Worm (Caenorhabditis elegans) whole organism, mixed stage, embryonic: Measurements from ENCODE around the gene hlh-4.

Source experiments
- M03D4.4 ChIP-seq: sonication (generic microtip); optimal IDR thresholded peaks from 2 replicates; lab custom pipeline; 2017; ENCODE audit warnings: mild to moderate bottlenecking, missing genetic modification characterization, missing compliant biosample characterization
- ceh-43 ChIP-seq: fragments of 200-800 bp; sonication (Bioruptor generic); optimal IDR thresholded peaks from 2 replicates; lab custom pipeline; 2018; ENCODE audit warnings: mild to moderate bottlenecking, missing genetic modification characterization, moderate library complexity, missing compliant biosample characterization
- ces-1 ChIP-seq: fragments of 150-350 bp; optimal IDR thresholded peaks from 2 replicates; lab custom pipeline; 2014; ENCODE audit warnings: missing biosample characterization, missing genetic modification reagents, missing genetic modification characterization
- cnd-1 ChIP-seq: fragments of 200-800 bp; sonication (Bioruptor generic); optimal IDR thresholded peaks from 2 replicates; lab custom pipeline; 2018; ENCODE audit warnings: mild to moderate bottlenecking, missing genetic modification characterization, missing compliant biosample characterization
- drap-1 ChIP-seq: fragments of 200-800 bp; sonication (Bioruptor generic); optimal IDR thresholded peaks from 3 replicates; lab custom pipeline; 2018; ENCODE audit warnings: mild to moderate bottlenecking, missing genetic modification characterization, missing compliant biosample characterization
- elt-1 ChIP-seq: sonication (generic microtip); optimal IDR thresholded peaks from 2 replicates; lab custom pipeline; 2017; ENCODE audit warnings: missing genetic modification characterization, mild to moderate bottlenecking, missing compliant biosample characterization, antibody characterized with exemption, moderate library complexity, borderline replicate concordance; ENCODE audit not compliant: insufficient read depth
- elt-3 ChIP-seq: fragments of 150-350 bp; optimal IDR thresholded peaks from 2 replicates; lab custom pipeline; 2014; ENCODE audit warnings: missing biosample characterization, missing genetic modification characterization
- flh-1 ChIP-seq: fragments of 200-800 bp; sonication (Bioruptor generic); optimal IDR thresholded peaks from 2 replicates; lab custom pipeline; 2018; ENCODE audit warnings: mild to moderate bottlenecking, missing genetic modification characterization, moderate library complexity, missing compliant biosample characterization
- ham-2 ChIP-seq: fragments of 200-800 bp; sonication (Bioruptor generic); optimal IDR thresholded peaks from 2 replicates; lab custom pipeline; 2018; ENCODE audit warnings: mild to moderate bottlenecking, missing genetic modification characterization, missing compliant biosample characterization
- lin-13 ChIP-seq: fragments of 150-350 bp; optimal IDR thresholded peaks from 2 replicates; lab custom pipeline; 2014; ENCODE audit warnings: missing biosample characterization, missing genetic modification characterization
- lsy-2 ChIP-seq: fragments of 150-350 bp; optimal IDR thresholded peaks from 2 replicates; lab custom pipeline; 2014; ENCODE audit warnings: missing biosample characterization, missing genetic modification characterization
- mab-5 ChIP-seq: fragments of 150-350 bp; optimal IDR thresholded peaks from 2 replicates; lab custom pipeline; 2014; ENCODE audit warnings: missing biosample characterization, missing genetic modification characterization
- mep-1 ChIP-seq: fragments of 150-350 bp; optimal IDR thresholded peaks from 2 replicates; lab custom pipeline; 2017; ENCODE audit warnings: missing biosample characterization, missing genetic modification reagents, missing genetic modification characterization, inconsistent platforms
- mls-2 ChIP-seq: sonication (generic microtip); optimal IDR thresholded peaks from 2 replicates; lab custom pipeline; 2016; ENCODE audit warnings: mild to moderate bottlenecking, missing genetic modification characterization, moderate library complexity, missing compliant biosample characterization
- nhr-12 ChIP-seq: fragments of 150-350 bp; optimal IDR thresholded peaks from 2 replicates; lab custom pipeline; 2014; ENCODE audit warnings: missing biosample characterization, missing genetic modification characterization
- nhr-2 ChIP-seq: fragments of 150-350 bp; optimal IDR thresholded peaks from 2 replicates; lab custom pipeline; 2014; ENCODE audit warnings: missing biosample characterization, missing genetic modification characterization
- nhr-237 ChIP-seq: fragments of 150-350 bp; optimal IDR thresholded peaks from 2 replicates; lab custom pipeline; 2014; ENCODE audit warnings: missing biosample characterization, missing genetic modification characterization
- nhr-28 ChIP-seq: fragments of 150-350 bp; optimal IDR thresholded peaks from 2 replicates; lab custom pipeline; 2014; ENCODE audit warnings: missing biosample characterization, missing genetic modification characterization
- nhr-76 ChIP-seq: sonication (generic microtip); optimal IDR thresholded peaks from 2 replicates; lab custom pipeline; 2017; ENCODE audit warnings: missing biosample characterization, missing genetic modification characterization
- pha-4 ChIP-seq: fragments of 150-350 bp; optimal IDR thresholded peaks from 2 replicates; lab custom pipeline; 2018; ENCODE audit warnings: missing biosample characterization, missing genetic modification reagents, missing genetic modification characterization
- sem-2 ChIP-seq: fragments of 200-800 bp; sonication (Bioruptor generic); optimal IDR thresholded peaks from 2 replicates; lab custom pipeline; 2018; ENCODE audit warnings: mild to moderate bottlenecking, missing genetic modification characterization, missing compliant biosample characterization
- snpc-4 ChIP-seq: fragments of 150-350 bp; optimal IDR thresholded peaks from 2 replicates; lab custom pipeline; 2014; ENCODE audit warnings: missing biosample characterization, missing genetic modification characterization
- sptf-1 ChIP-seq: sonication (generic microtip); optimal IDR thresholded peaks from 2 replicates; lab custom pipeline; 2017; ENCODE audit warnings: mild to moderate bottlenecking, missing genetic modification characterization, moderate library complexity, missing compliant biosample characterization
- tbx-8 ChIP-seq: fragments of 200-800 bp; sonication (Bioruptor generic); optimal IDR thresholded peaks from 2 replicates; lab custom pipeline; 2018; ENCODE audit warnings: mild to moderate bottlenecking, missing genetic modification characterization, moderate library complexity, missing compliant biosample characterization
- unc-120 ChIP-seq: sonication (generic microtip); optimal IDR thresholded peaks from 2 replicates; lab custom pipeline; 2017; ENCODE audit warnings: missing genetic modification characterization, missing compliant biosample characterization; ENCODE audit not compliant: poor library complexity, severe bottlenecking
- unc-39 ChIP-seq: fragments of 150-350 bp; optimal IDR thresholded peaks from 2 replicates; lab custom pipeline; 2014; ENCODE audit warnings: missing biosample characterization, missing genetic modification characterization
- unc-62 ChIP-seq: fragments of 150-350 bp; optimal IDR thresholded peaks from 2 replicates; lab custom pipeline; 2014; ENCODE audit warnings: missing biosample characterization, missing genetic modification reagents, missing genetic modification characterization
- zip-8 ChIP-seq: fragments of 150-350 bp; optimal IDR thresholded peaks from 2 replicates; lab custom pipeline; 2014; ENCODE audit warnings: missing biosample characterization, missing genetic modification characterization
- ztf-11 ChIP-seq: fragments of 150-350 bp; optimal IDR thresholded peaks from 2 replicates; lab custom pipeline; 2014; ENCODE audit warnings: missing biosample characterization, missing genetic modification characterization

hlh-4 gene

ce11 chrIII:9698635-9699396, 40.0 kb downstream of the hlh-4 start:
- TF ChIP-seq tbx-8 (GFP tag; lab: Kevin White, UChicago) (no peak), ces-1 (GFP tag; lab: Kevin White, UChicago) (peak; percentile 22), nhr-237 (tag; lab: Kevin White, UChicago) (no peak), unc-62 (GFP tag; lab: Kevin White, UChicago) (peak; percentile 4), nhr-28 (tag; lab: Kevin White, UChicago) (no peak), drap-1 (no peak), elt-1 (tag; lab: Kevin White, UChicago) (no peak), sem-2 (no peak)
- TF ChIP-seq, all 35 proteins: peak for 2

- no peak for TF ChIP-seq elt-3 (tag; lab: Kevin White, UChicago)
- no peak for TF ChIP-seq ztf-11 (tag; lab: Kevin White, UChicago)
- TF ChIP-seq lsy-2 (tag; lab: Kevin White, UChicago) = no peak
- no peak for TF ChIP-seq mls-2 (tag; lab: Kevin White, UChicago)
- TF ChIP-seq nhr-12 (tag; lab: Kevin White, UChicago) = no peak
- TF ChIP-seq unc-62 (GFP tag; lab: Kevin White, UChicago) = no peak
- no peak for TF ChIP-seq nhr-237 (tag; lab: Kevin White, UChicago)
- TF ChIP-seq, all 35 proteins: peak for 0
These were observed 41.0 kb downstream of the hlh-4 start for ce11 chrIII:9697886-9698285.

- TF ChIP-seq zip-8 (tag; lab: Kevin White, UChicago) (no peak), unc-120 (tag; lab: Kevin White, UChicago) (peak; percentile 62), ham-2 (GFP tag; lab: Kevin White, UChicago) (peak; percentile 67), sem-2 (no peak)
- TF ChIP-seq, all 35 proteins: peak for 2
These were observed 41.5 kb downstream of the hlh-4 start for ce11 chrIII:9697323-9697722.

- no peak for TF ChIP-seq zip-8 (tag; lab: Kevin White, UChicago)
- no peak for TF ChIP-seq nhr-76 (tag; lab: Kevin White, UChicago)
- TF ChIP-seq nhr-2 (tag; lab: Kevin White, UChicago) = peak; percentile 78
- no peak for TF ChIP-seq cnd-1 (tag; lab: Kevin White, UChicago)
- TF ChIP-seq flh-1 (GFP tag; lab: Kevin White, UChicago) = no peak
These were observed 42.4 kb downstream of the hlh-4 start, which contains the start of gene bud-31 for ce11 chrIII:9696417-9696816. bud-31 (minus strand) TSS chrIII:9696517.

ce11 chrIII:9695379-9695778, 43.5 kb downstream of the hlh-4 start:
- TF ChIP-seq lsy-2 (tag; lab: Kevin White, UChicago) = peak; percentile 31
- no peak for TF ChIP-seq unc-120 (tag; lab: Kevin White, UChicago)
- TF ChIP-seq nhr-76 (tag; lab: Kevin White, UChicago) = no peak
- TF ChIP-seq ces-1 (GFP tag; lab: Kevin White, UChicago) = peak; percentile 64
- TF ChIP-seq ceh-43 (GFP tag; lab: Kevin White, UChicago) = peak; percentile 2
- peak; percentile 9 for TF ChIP-seq sptf-1 (tag; lab: Kevin White, UChicago)
- no peak for TF ChIP-seq nhr-237 (tag; lab: Kevin White, UChicago)
- TF ChIP-seq M03D4.4 (tag; lab: Kevin White, UChicago) = no peak

ce11 chrIII:9694474-9694873, 44.4 kb downstream of the hlh-4 start, which contains the start of gene set-3:
set-3 (minus strand) TSS chrIII:9694574.
- no peak for TF ChIP-seq sem-2
- TF ChIP-seq unc-120 (tag; lab: Kevin White, UChicago) = no peak
- no peak for TF ChIP-seq nhr-237 (tag; lab: Kevin White, UChicago)

- TF ChIP-seq unc-62 (GFP tag; lab: Kevin White, UChicago) (no peak), ham-2 (GFP tag; lab: Kevin White, UChicago) (no peak), drap-1 (no peak), flh-1 (GFP tag; lab: Kevin White, UChicago) (no peak), mep-1 (no peak), lin-13 (tag; lab: Kevin White, UChicago) (no peak), elt-1 (tag; lab: Kevin White, UChicago) (no peak), elt-3 (tag; lab: Kevin White, UChicago) (no peak), ces-1 (GFP tag; lab: Kevin White, UChicago) (no peak), pha-4 (tag; lab: Kevin White, UChicago) (no peak), unc-39 (tag; lab: Kevin White, UChicago) (no peak), nhr-12 (tag; lab: Kevin White, UChicago) (no peak), mab-5 (no peak), snpc-4 (tag; lab: Kevin White, UChicago) (no peak), nhr-28 (tag; lab: Kevin White, UChicago) (no peak), zip-8 (tag; lab: Kevin White, UChicago) (no peak)
- TF ChIP-seq, all 35 proteins: peak for 0
These were observed 48.8 kb downstream of the hlh-4 start, which contains the start of gene best-5 for ce11 chrIII:9690044-9690443. best-5 (minus strand) TSS chrIII:9690253.
